Worm (Caenorhabditis elegans): ENCODE measurements around the gene C06A1.3.

ce11 chrII:10563368-10563767 lies 8.7 kb upstream of the C06A1.3 start, which contains the start of gene cdc-48.1:
- peak; percentile 91 for TF ChIP-seq pag-3 (tag; optimal IDR thresholded peaks at IDR 0.05; ENCODE audit: borderline replicate concordance, insufficient read depth)
- TF ChIP-seq nhr-20 (tag; optimal IDR thresholded peaks at IDR 0.05), result peak; percentile 100
- peak; percentile 100 for TF ChIP-seq nhr-237 (tag; optimal IDR thresholded peaks at IDR 0.05)
- peak; percentile 90 to 100 for TF ChIP-seq egl-27 (tag; optimal IDR thresholded peaks at IDR 0.05)
- peak; percentile 100 for TF ChIP-seq fos-1 (tag; optimal IDR thresholded peaks at IDR 0.05)
- peak; percentile 100 for TF ChIP-seq nhr-11 (tag; optimal IDR thresholded peaks at IDR 0.05)
- TF ChIP-seq aha-1 (tag; optimal IDR thresholded peaks at IDR 0.05), result peak; percentile 97
- peak; percentile 100 for TF ChIP-seq fkh-10 (GFP tag; optimal IDR thresholded peaks at IDR 0.05)
- peak; percentile 91 for TF ChIP-seq ceh-63 (GFP tag; optimal IDR thresholded peaks at IDR 0.05)
- peak; percentile 100 for TF ChIP-seq lin-39 (tag; optimal IDR thresholded peaks at IDR 0.05)
- TF ChIP-seq unc-62 (GFP tag; optimal IDR thresholded peaks at IDR 0.05), result peak; percentile 100
- peak; percentile 100 for TF ChIP-seq skn-1 (tag; optimal IDR thresholded peaks at IDR 0.05)
- peak; percentile 100 for TF ChIP-seq nhr-19 (GFP tag; conservative IDR thresholded peaks at IDR 0.05)
- peak; percentile 99 for TF ChIP-seq jun-1 (tag; optimal IDR thresholded peaks at IDR 0.05)

All from whole organism, L1 larva.